Fruit fly (Drosophila melanogaster) whole organism, embryonic: Measurements from ENCODE around the gene CG34008.

Experiments
- ATbp ChIP-seq: fragments of 200-800 bp; sonication (Bioruptor generic); optimal IDR thresholded peaks from 2 replicates; lab custom pipeline; 2017; ENCODE audit warnings: missing biosample characterization, mild to moderate bottlenecking, missing genetic modification characterization, missing genetic modification reagents
- Aef1 ChIP-seq: fragments of 200-800 bp; sonication (Bioruptor generic); IDR thresholded peaks from 3 replicates; pipeline ENCODE4 v1.3.6; 2022; ENCODE audit warnings: missing biosample characterization, missing genetic modification characterization
- CG12155 ChIP-seq: fragments of 200-800 bp; sonication (Bioruptor generic); optimal IDR thresholded peaks from 3 replicates; lab custom pipeline; 2016; ENCODE audit warnings: missing biosample characterization, missing genetic modification characterization
- CG12391 ChIP-seq: fragments of 200-800 bp; sonication (Bioruptor generic); optimal IDR thresholded peaks from 3 replicates; lab custom pipeline; 2018; ENCODE audit warnings: missing biosample characterization, mild to moderate bottlenecking, missing genetic modification characterization, moderate library complexity
- CG14710 ChIP-seq: fragments of 200-800 bp; sonication (Bioruptor generic); optimal IDR thresholded peaks from 3 replicates; lab custom pipeline; 2019; ENCODE audit warnings: missing biosample characterization, mild to moderate bottlenecking, missing genetic modification characterization, moderate library complexity
- CG17802 ChIP-seq: fragments of 200-800 bp; sonication (Bioruptor generic); optimal IDR thresholded peaks from 2 replicates; lab custom pipeline; 2018; ENCODE audit warnings: missing biosample characterization, mild to moderate bottlenecking, missing genetic modification characterization, moderate library complexity
- CG31388 ChIP-seq: fragments of 200-800 bp; sonication (Bioruptor generic); optimal IDR thresholded peaks from 2 replicates; lab custom pipeline; 2016; ENCODE audit warnings: missing biosample characterization, missing genetic modification characterization
- CG32772 ChIP-seq: fragments of 200-800 bp; sonication (Bioruptor generic); IDR thresholded peaks from 2 replicates; pipeline ENCODE4 v1.3.6; 2022; ENCODE audit warnings: missing biosample characterization, missing genetic modification characterization
- CG3407 ChIP-seq: fragments of 200-800 bp; sonication (Bioruptor generic); optimal IDR thresholded peaks from 2 replicates; lab custom pipeline; 2018; ENCODE audit warnings: missing biosample characterization, mild to moderate bottlenecking, missing genetic modification characterization
- CG6254 ChIP-seq: fragments of 200-800 bp; sonication (Bioruptor generic); optimal IDR thresholded peaks from 3 replicates; lab custom pipeline; 2017; ENCODE audit warnings: mild to moderate bottlenecking, missing biosample characterization, missing genetic modification reagents, missing genetic modification characterization
- CG6765 ChIP-seq: fragments of 200-800 bp; sonication (Bioruptor generic); optimal IDR thresholded peaks from 3 replicates; lab custom pipeline; 2017; ENCODE audit warnings: missing biosample characterization, mild to moderate bottlenecking, missing genetic modification characterization
- CG7372 ChIP-seq: fragments of 200-800 bp; sonication (Bioruptor generic); IDR thresholded peaks from 2 replicates; pipeline ENCODE4 v1.3.6; 2022; ENCODE audit warnings: missing biosample characterization, missing genetic modification characterization
- CG8290 ChIP-seq, 3 experiments: fragments of 200-800 bp; sonication (Bioruptor generic); optimal IDR thresholded peaks; 2 replicates each; lab custom pipeline; 2016 to 2019; ENCODE audit warnings: missing biosample characterization in 3 of 3, missing genetic modification characterization in 3 of 3, mild to moderate bottlenecking in 2 of 3, moderate library complexity in 1 of 3
- CTCF ChIP-seq: fragments of 200-800 bp; sonication (Bioruptor generic); optimal IDR thresholded peaks from 2 replicates; lab custom pipeline; 2017; ENCODE audit warnings: missing biosample characterization, mild to moderate bottlenecking, missing genetic modification characterization, moderate library complexity
- CoRest ChIP-seq: fragments of 200-800 bp; sonication (Bioruptor generic); optimal IDR thresholded peaks from 3 replicates; lab custom pipeline; 2018; ENCODE audit warnings: missing biosample characterization, mild to moderate bottlenecking, missing genetic modification characterization, moderate library complexity
- Dip3 ChIP-seq: fragments of 200-800 bp; sonication (Bioruptor generic); optimal IDR thresholded peaks from 3 replicates; lab custom pipeline; 2016; ENCODE audit warnings: missing biosample characterization, missing genetic modification characterization
- Dp ChIP-seq: fragments of 200-800 bp; sonication (Bioruptor generic); optimal IDR thresholded peaks from 2 replicates; lab custom pipeline; 2018; ENCODE audit warnings: missing biosample characterization, mild to moderate bottlenecking, missing genetic modification characterization, moderate library complexity
- Dref ChIP-seq: fragments of 200-800 bp; sonication (Bioruptor generic); IDR thresholded peaks from 2 replicates; pipeline ENCODE4 v1.3.6; 2022; ENCODE audit warnings: missing biosample characterization, missing genetic modification characterization
- Drgx ChIP-seq: fragments of 200-800 bp; sonication (Bioruptor generic); IDR thresholded peaks from 2 replicates; pipeline ENCODE4 v1.3.6; 2022; ENCODE audit warnings: missing biosample characterization, missing genetic modification characterization
- Hmr ChIP-seq: fragments of 200-800 bp; sonication (Bioruptor generic); optimal IDR thresholded peaks from 3 replicates; lab custom pipeline; 2017; ENCODE audit warnings: mild to moderate bottlenecking, missing biosample characterization, missing genetic modification reagents, missing genetic modification characterization
- Mad ChIP-seq: fragments of 200-800 bp; sonication (Bioruptor generic); optimal IDR thresholded peaks from 2 replicates; lab custom pipeline; 2016; ENCODE audit warnings: missing biosample characterization, missing genetic modification characterization
- Max ChIP-seq: fragments of 200-800 bp; sonication (Bioruptor generic); optimal IDR thresholded peaks from 2 replicates; lab custom pipeline; 2016; ENCODE audit warnings: missing biosample characterization, mild to moderate bottlenecking, missing genetic modification characterization
- NFAT ChIP-seq: fragments of 200-800 bp; sonication (Bioruptor generic); IDR thresholded peaks from 2 replicates; pipeline ENCODE4 v1.3.6; 2022; ENCODE audit warnings: missing biosample characterization, missing genetic modification characterization
- Nf-YB ChIP-seq: fragments of 200-800 bp; sonication (Bioruptor generic); optimal IDR thresholded peaks from 3 replicates; lab custom pipeline; 2019; ENCODE audit warnings: missing biosample characterization, mild to moderate bottlenecking, missing genetic modification characterization, moderate library complexity
- NfI ChIP-seq: fragments of 200-800 bp; sonication (Bioruptor generic); optimal IDR thresholded peaks from 3 replicates; lab custom pipeline; 2018; ENCODE audit warnings: missing biosample characterization, mild to moderate bottlenecking, missing genetic modification characterization, moderate library complexity
- Sin3A ChIP-seq: fragments of >200 bp; optimal IDR thresholded peaks from 2 replicates; lab custom pipeline; 2018
- Sry-δ ChIP-seq: fragments of 200-800 bp; sonication (Bioruptor generic); optimal IDR thresholded peaks from 2 replicates; lab custom pipeline; 2016; ENCODE audit warnings: missing biosample characterization, missing genetic modification characterization
- Tbp ChIP-seq: fragments of >200 bp; optimal IDR thresholded peaks from 2 replicates; lab custom pipeline; 2018; ENCODE audit warnings: missing biosample characterization, missing genetic modification characterization
- ac ChIP-seq: fragments of 200-800 bp; sonication (Bioruptor generic); optimal IDR thresholded peaks from 3 replicates; lab custom pipeline; 2017; ENCODE audit warnings: missing biosample characterization, mild to moderate bottlenecking, missing genetic modification characterization
- amos ChIP-seq: fragments of 200-800 bp; sonication (Bioruptor generic); IDR thresholded peaks from 2 replicates; pipeline ENCODE4 v1.3.6; 2022; ENCODE audit warnings: missing biosample characterization, missing genetic modification characterization; ENCODE audit not compliant: partially characterized antibody
- bowl ChIP-seq: fragments of 200-800 bp; sonication (Bioruptor generic); IDR thresholded peaks from 2 replicates; pipeline ENCODE4 v1.3.6; 2022; ENCODE audit warnings: missing biosample characterization, missing genetic modification characterization
- chm ChIP-seq: fragments of 200-800 bp; sonication (Bioruptor generic); IDR thresholded peaks from 2 replicates; pipeline ENCODE4 v1.3.6; 2022; ENCODE audit warnings: missing biosample characterization, missing genetic modification characterization
- ci ChIP-seq: fragments of 200-800 bp; sonication (Bioruptor generic); IDR thresholded peaks from 3 replicates; pipeline ENCODE4 v1.3.6; 2022; ENCODE audit warnings: missing biosample characterization, missing genetic modification characterization
- crp ChIP-seq, 2 experiments: fragments of 200-800 bp; sonication (Bioruptor generic); optimal IDR thresholded peaks; 2 replicates in 1 of 2; 3 replicates in 1 of 2; lab custom pipeline; 2017; ENCODE audit warnings: missing biosample characterization in 2 of 2, missing genetic modification characterization in 2 of 2, mild to moderate bottlenecking in 1 of 2, moderate library complexity in 1 of 2
- dm ChIP-seq: fragments of 200-800 bp; sonication (Bioruptor generic); optimal IDR thresholded peaks from 3 replicates; lab custom pipeline; 2016; ENCODE audit warnings: missing biosample characterization, missing genetic modification characterization
- ems ChIP-seq: fragments of 200-800 bp; sonication (Bioruptor generic); optimal IDR thresholded peaks from 3 replicates; lab custom pipeline; 2016; ENCODE audit warnings: missing biosample characterization, missing genetic modification characterization
- eyg ChIP-seq: fragments of 200-800 bp; sonication (Bioruptor generic); optimal IDR thresholded peaks from 3 replicates; lab custom pipeline; 2016; ENCODE audit warnings: missing biosample characterization, missing genetic modification characterization
- ftz-f1 ChIP-seq: fragments of 200-800 bp; sonication (Bioruptor generic); optimal IDR thresholded peaks from 2 replicates; lab custom pipeline; 2016; ENCODE audit warnings: missing biosample characterization, missing genetic modification characterization
- jigr1 ChIP-seq: fragments of 200-800 bp; sonication (Bioruptor generic); IDR thresholded peaks from 3 replicates; pipeline ENCODE4 v1.3.6; 2022; ENCODE audit warnings: missing biosample characterization, missing genetic modification characterization
- jumu ChIP-seq: fragments of 200-800 bp; sonication (Bioruptor generic); optimal IDR thresholded peaks from 3 replicates; lab custom pipeline; 2016; ENCODE audit warnings: missing biosample characterization, missing genetic modification characterization
- lola ChIP-seq, 3 experiments: fragments of >200 bp in 2 of 3; fragments of 200-800 bp in 1 of 3; sonication (Bioruptor generic) in 1 of 3; optimal IDR thresholded peaks; 2 replicates each; lab custom pipeline; 2017 to 2019; ENCODE audit warnings: missing biosample characterization in 3 of 3, missing genetic modification characterization in 3 of 3, mild to moderate bottlenecking in 1 of 3, moderate library complexity in 1 of 3
- pho ChIP-seq: fragments of 200-800 bp; sonication (Bioruptor generic); optimal IDR thresholded peaks from 2 replicates; lab custom pipeline; 2016; ENCODE audit warnings: missing biosample characterization, missing genetic modification characterization
- phol ChIP-seq: fragments of 200-800 bp; sonication (Bioruptor generic); optimal IDR thresholded peaks from 3 replicates; lab custom pipeline; 2018; ENCODE audit warnings: missing biosample characterization, mild to moderate bottlenecking, missing genetic modification characterization, moderate library complexity
- seq ChIP-seq: fragments of 200-800 bp; sonication (Bioruptor generic); IDR thresholded peaks from 2 replicates; pipeline ENCODE4 v1.3.6; 2022; ENCODE audit warnings: missing biosample characterization, missing genetic modification characterization
- sima ChIP-seq: fragments of 200-800 bp; sonication (Bioruptor generic); optimal IDR thresholded peaks from 2 replicates; lab custom pipeline; 2016; ENCODE audit warnings: missing biosample characterization, missing genetic modification characterization
- sna ChIP-seq: fragments of 200-800 bp; sonication (Bioruptor generic); IDR thresholded peaks from 2 replicates; pipeline ENCODE4 v1.3.6; 2022; ENCODE audit warnings: missing biosample characterization, missing genetic modification characterization; ENCODE audit not compliant: partially characterized antibody
- stc ChIP-seq: fragments of 200-800 bp; sonication (Bioruptor generic); IDR thresholded peaks from 2 replicates; pipeline ENCODE4 v1.3.6; 2022; ENCODE audit warnings: missing biosample characterization, missing genetic modification characterization
- toy ChIP-seq: fragments of 200-800 bp; sonication (Bioruptor generic); IDR thresholded peaks from 2 replicates; pipeline ENCODE4 v1.3.6; 2022; ENCODE audit warnings: missing biosample characterization, missing genetic modification characterization
- zen2 ChIP-seq: fragments of 200-800 bp; sonication (Bioruptor generic); IDR thresholded peaks from 3 replicates; pipeline ENCODE4 v1.3.6; 2022; ENCODE audit warnings: missing biosample characterization, missing genetic modification characterization; ENCODE audit not compliant: partially characterized antibody

Gene CG34008

DNA sequence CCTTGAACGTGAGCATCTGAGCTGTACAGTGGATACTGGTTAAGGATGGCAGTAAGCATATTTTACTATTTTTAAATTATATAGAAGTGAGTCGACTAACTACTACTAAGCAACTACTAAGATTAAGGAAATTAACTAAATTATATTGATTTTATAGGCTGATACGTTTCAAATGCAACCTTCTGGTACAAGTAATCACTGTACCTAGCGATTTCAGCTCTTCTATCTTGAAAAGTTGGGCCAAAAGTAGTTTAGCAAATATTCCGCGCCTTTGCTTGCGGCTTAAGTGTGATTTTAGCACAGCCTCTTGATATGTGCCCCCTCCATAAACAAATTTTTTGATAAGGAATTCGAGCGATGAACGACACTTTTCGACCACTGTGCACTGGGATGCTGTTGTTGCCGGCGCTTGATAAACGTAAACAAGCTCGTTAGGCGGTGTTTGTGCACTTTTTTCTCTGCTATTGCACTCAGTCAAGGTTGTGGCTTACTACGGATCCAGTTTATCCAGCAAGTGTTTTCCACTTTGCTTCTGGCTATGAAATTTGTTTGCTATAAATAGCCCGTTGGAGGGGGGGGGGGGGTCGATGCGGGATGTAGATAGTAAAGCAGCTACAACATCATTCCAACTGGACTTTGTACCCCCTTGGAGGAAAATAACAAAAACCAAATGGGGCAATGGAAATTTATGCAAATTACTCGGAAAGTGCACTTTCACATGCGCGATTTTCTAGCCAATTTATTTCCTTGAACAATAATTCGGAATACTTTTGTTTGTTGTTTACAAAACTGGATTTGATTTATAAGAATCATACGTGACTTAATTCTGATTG, 24.8 kb downstream of the CG34008 start (continued):
- no peak for TF ChIP-seq Dref (GFP tag; lab: Robert Waterston, UW)
- peak; percentile 69 for TF ChIP-seq CG32772
- TF ChIP-seq amos, result no peak; the same call in 1 of the 2 replicates
- no peak for TF ChIP-seq sna
- no peak for TF ChIP-seq CG8290 (GFP tag; optimal IDR thresholded peaks at IDR 0.05; lab: Kevin White, UChicago)
- no peak for TF ChIP-seq CG8290 (tag; optimal IDR thresholded peaks at IDR 0.05; lab: Kevin White, UChicago)
- TF ChIP-seq zen2 (GFP tag; lab: Robert Waterston, UW), result no peak
- TF ChIP-seq Tbp (GFP tag; lab: Kevin White, UChicago), result no peak
- TF ChIP-seq NFAT (GFP tag; lab: Robert Waterston, UW), result peak; percentile 73
- no peak for TF ChIP-seq sima (GFP tag; lab: Kevin White, UChicago)
- 0 out of 3 replicates have a peak, but pooled peaks have one; percentile 38 for TF ChIP-seq jigr1 (GFP tag; lab: Robert Waterston, UW)
- TF ChIP-seq toy (GFP tag; lab: Robert Waterston, UW), result peak; percentile 66
- TF ChIP-seq jumu, result no peak
- peak; percentile 82 for TF ChIP-seq CG7372 (GFP tag; lab: Robert Waterston, UW)
- peak; percentile 74 for TF ChIP-seq Drgx (GFP tag; lab: Robert Waterston, UW)
- TF ChIP-seq CG6765 (GFP tag; lab: Kevin White, UChicago), result peak; percentile 15
- peak; percentile 73 for TF ChIP-seq Dip3 (GFP tag; lab: Kevin White, UChicago)
- no peak for TF ChIP-seq dm
- TF ChIP-seq CG12391 (tag; lab: Kevin White, UChicago), result peak; percentile 54
- TF ChIP-seq ems (GFP tag; lab: Kevin White, UChicago), result no peak
- TF ChIP-seq stc, result peak; percentile 74
- peak; percentile 53; the same call in 1 of the 2 replicates for TF ChIP-seq chm (GFP tag; lab: Robert Waterston, UW)
- TF ChIP-seq Aef1 (GFP tag; lab: Robert Waterston, UW), result peak; percentile 86
- peak; percentile 20 for TF ChIP-seq Max (GFP tag; lab: Kevin White, UChicago)
- peak; percentile 60 for TF ChIP-seq phol (tag; lab: Kevin White, UChicago)
- no peak for TF ChIP-seq ac
- no peak for TF ChIP-seq CG3407 (GFP tag; lab: Kevin White, UChicago)
- peak; percentile 3 for TF ChIP-seq Mad (GFP tag; lab: Kevin White, UChicago)
- peak; percentile 59 for TF ChIP-seq Hmr (GFP tag; lab: Kevin White, UChicago)
- peak; percentile 40 for TF ChIP-seq Nf-YB (GFP tag; lab: Kevin White, UChicago)
- peak; percentile 65 for TF ChIP-seq CoRest (tag; lab: Kevin White, UChicago)
- TF ChIP-seq ci, result no peak
- peak; percentile 54 for TF ChIP-seq CG12155 (GFP tag; lab: Kevin White, UChicago)
- TF ChIP-seq Dp (GFP tag; lab: Kevin White, UChicago), result no peak
- peak; percentile 47 for TF ChIP-seq pho
- TF ChIP-seq ATbp (GFP tag; lab: Kevin White, UChicago), result peak; percentile 16
- TF ChIP-seq CG6254, result peak; percentile 29
- TF ChIP-seq eyg (GFP tag; lab: Kevin White, UChicago), result no peak
- TF ChIP-seq CG17802 (tag; lab: Kevin White, UChicago), result no peak
- peak; percentile 41 for TF ChIP-seq CG31388 (GFP tag; lab: Kevin White, UChicago)
- peak; percentile 65 for TF ChIP-seq ftz-f1
- TF ChIP-seq bowl (GFP tag; lab: Robert Waterston, UW), result peak; percentile 43; the same call in 1 of the 2 replicates
- no peak for TF ChIP-seq crp (GFP tag; optimal IDR thresholded peaks at IDR 0.05; lab: Kevin White, UChicago)
- TF ChIP-seq CG14710 (tag; lab: Kevin White, UChicago), result peak; percentile 18
- no peak for TF ChIP-seq Sry-δ (GFP tag; lab: Kevin White, UChicago)
- TF ChIP-seq NfI, result peak; percentile 21
- no peak for TF ChIP-seq lola (GFP tag; optimal IDR thresholded peaks at IDR 0.05; lab: Kevin White, UChicago)
- no peak for TF ChIP-seq CTCF (GFP tag; lab: Kevin White, UChicago)
- peak; percentile 65 for TF ChIP-seq seq (GFP tag; lab: Robert Waterston, UW)
- TF ChIP-seq Sin3A (lab: Kevin White, UChicago), result no peak
